Worm (Caenorhabditis elegans) whole organism, late embryonic: Measurements from ENCODE around the gene lpr-2.

ENCODE experiments used
- K02D7.2 ChIP-seq: sonication (generic microtip); optimal IDR thresholded peaks from 2 replicates; lab custom pipeline; 2017; ENCODE audit warnings: mild to moderate bottlenecking, missing genetic modification characterization, missing compliant biosample characterization
- ama-1 ChIP-seq: fragments of 150-350 bp; optimal IDR thresholded peaks from 2 replicates; lab custom pipeline; 2014
- ceh-30 ChIP-seq: fragments of 150-350 bp; optimal IDR thresholded peaks from 2 replicates; lab custom pipeline; 2014; ENCODE audit warnings: missing biosample characterization, missing genetic modification characterization
- ets-4 ChIP-seq: sonication (generic microtip); optimal IDR thresholded peaks from 2 replicates; lab custom pipeline; 2016; ENCODE audit warnings: missing genetic modification characterization, missing compliant biosample characterization
- fkh-10 ChIP-seq: fragments of 150-350 bp; optimal IDR thresholded peaks from 2 replicates; lab custom pipeline; 2014; ENCODE audit warnings: missing biosample characterization, missing genetic modification reagents, missing genetic modification characterization
- nhr-11 ChIP-seq: fragments of 150-350 bp; optimal IDR thresholded peaks from 2 replicates; lab custom pipeline; 2014; ENCODE audit warnings: missing biosample characterization, missing genetic modification characterization
- pha-4 ChIP-seq: fragments of 150-350 bp; optimal IDR thresholded peaks from 2 replicates; lab custom pipeline; 2018; ENCODE audit warnings: missing biosample characterization, missing genetic modification reagents, missing genetic modification characterization
- pqm-1 ChIP-seq: sonication (generic microtip); optimal IDR thresholded peaks from 2 replicates; lab custom pipeline; 2016; ENCODE audit warnings: missing genetic modification characterization, missing compliant biosample characterization

- no peak for TF ChIP-seq ama-1
- no peak for TF ChIP-seq pha-4 (tag; lab: Kevin White, UChicago)
- no peak for TF ChIP-seq fkh-10 (GFP tag; lab: Kevin White, UChicago)
- no peak for TF ChIP-seq K02D7.2
- TF ChIP-seq ets-4 (tag; lab: Kevin White, UChicago): no peak
- TF ChIP-seq pqm-1 (tag; lab: Kevin White, UChicago): no peak
- no peak for TF ChIP-seq nhr-11
- no peak for TF ChIP-seq ceh-30 (tag; lab: Kevin White, UChicago)
Observed at ce11 chrIV:11755003-11755402, 24.0 kb upstream of the lpr-2 start, which contains the start of gene T12A7.10.
